Worm (Caenorhabditis elegans) whole organism, mixed stage, embryonic: ENCODE measurements around the gene K07E12.2.

ENCODE experiments used
- bed-3 ChIP-seq: fragments of 200-800 bp; sonication (Bioruptor generic); optimal IDR thresholded peaks from 3 replicates; lab custom pipeline; 2018; ENCODE audit warnings: mild to moderate bottlenecking, missing genetic modification characterization, moderate library complexity, missing compliant biosample characterization
- blmp-1 ChIP-seq: fragments of 150-350 bp; optimal IDR thresholded peaks from 2 replicates; lab custom pipeline; 2014; ENCODE audit warnings: missing biosample characterization, missing genetic modification characterization
- ceh-39 ChIP-seq: fragments of 150-350 bp; optimal IDR thresholded peaks from 2 replicates; lab custom pipeline; 2014; ENCODE audit warnings: missing biosample characterization, missing genetic modification characterization
- ces-1 ChIP-seq: fragments of 150-350 bp; optimal IDR thresholded peaks from 2 replicates; lab custom pipeline; 2014; ENCODE audit warnings: missing biosample characterization, missing genetic modification reagents, missing genetic modification characterization
- elt-3 ChIP-seq: fragments of 150-350 bp; optimal IDR thresholded peaks from 2 replicates; lab custom pipeline; 2014; ENCODE audit warnings: missing biosample characterization, missing genetic modification characterization
- mls-2 ChIP-seq: sonication (generic microtip); optimal IDR thresholded peaks from 2 replicates; lab custom pipeline; 2016; ENCODE audit warnings: mild to moderate bottlenecking, missing genetic modification characterization, moderate library complexity, missing compliant biosample characterization
- nhr-12 ChIP-seq: fragments of 150-350 bp; optimal IDR thresholded peaks from 2 replicates; lab custom pipeline; 2014; ENCODE audit warnings: missing biosample characterization, missing genetic modification characterization
- nhr-76 ChIP-seq: sonication (generic microtip); optimal IDR thresholded peaks from 2 replicates; lab custom pipeline; 2017; ENCODE audit warnings: missing biosample characterization, missing genetic modification characterization
- pha-4 ChIP-seq: fragments of 150-350 bp; optimal IDR thresholded peaks from 2 replicates; lab custom pipeline; 2018; ENCODE audit warnings: missing biosample characterization, missing genetic modification reagents, missing genetic modification characterization
- sem-2 ChIP-seq: fragments of 200-800 bp; sonication (Bioruptor generic); optimal IDR thresholded peaks from 2 replicates; lab custom pipeline; 2018; ENCODE audit warnings: mild to moderate bottlenecking, missing genetic modification characterization, missing compliant biosample characterization
- snpc-4 ChIP-seq: fragments of 150-350 bp; optimal IDR thresholded peaks from 2 replicates; lab custom pipeline; 2014; ENCODE audit warnings: missing biosample characterization, missing genetic modification characterization
- sptf-1 ChIP-seq: sonication (generic microtip); optimal IDR thresholded peaks from 2 replicates; lab custom pipeline; 2017; ENCODE audit warnings: mild to moderate bottlenecking, missing genetic modification characterization, moderate library complexity, missing compliant biosample characterization
- unc-62 ChIP-seq: fragments of 150-350 bp; optimal IDR thresholded peaks from 2 replicates; lab custom pipeline; 2014; ENCODE audit warnings: missing biosample characterization, missing genetic modification reagents, missing genetic modification characterization

DNA sequence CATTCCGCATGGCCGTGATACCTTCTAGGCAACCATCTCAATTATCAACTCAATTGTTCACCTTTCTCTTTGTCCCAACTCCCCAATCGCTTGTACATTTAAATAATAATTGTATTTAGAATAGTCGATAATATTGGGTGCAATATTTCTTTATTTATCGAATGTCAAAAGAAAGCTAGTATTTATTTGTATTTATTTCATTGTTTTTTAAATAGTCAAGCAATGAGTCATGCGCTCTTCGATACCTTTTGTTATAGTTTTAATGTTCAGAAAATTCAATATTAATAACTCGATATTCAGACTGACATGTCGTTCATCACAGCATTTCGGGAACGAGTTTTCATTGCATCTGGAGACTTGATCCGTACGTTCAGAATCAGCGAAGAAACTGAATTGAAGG, 11.6 kb upstream of the K07E12.2 start, which contains the start of gene wdr-4:
- no peak for TF ChIP-seq nhr-76 (tag; lab: Kevin White, UChicago)
- no peak for TF ChIP-seq snpc-4 (tag; lab: Kevin White, UChicago)
- no peak for TF ChIP-seq pha-4 (tag; lab: Kevin White, UChicago)
- TF ChIP-seq unc-62: no peak
- no peak for TF ChIP-seq blmp-1
- TF ChIP-seq elt-3 (tag; lab: Kevin White, UChicago): no peak
- no peak for TF ChIP-seq mls-2 (tag; lab: Kevin White, UChicago)
- TF ChIP-seq ceh-39 (tag; lab: Kevin White, UChicago): no peak
- TF ChIP-seq sptf-1: no peak
- no peak for TF ChIP-seq sem-2 (GFP tag; lab: Kevin White, UChicago)
- no peak for TF ChIP-seq bed-3 (GFP tag; lab: Kevin White, UChicago)
- TF ChIP-seq ces-1 (GFP tag; lab: Kevin White, UChicago): no peak
- no peak for TF ChIP-seq nhr-12 (tag; lab: Kevin White, UChicago)
